Worm (Caenorhabditis elegans): ENCODE data around the gene gck-1.
A peak's percentile ranks its signal among the peaks of the same experiment; 100 is the strongest.

Gene gck-1

DNA sequence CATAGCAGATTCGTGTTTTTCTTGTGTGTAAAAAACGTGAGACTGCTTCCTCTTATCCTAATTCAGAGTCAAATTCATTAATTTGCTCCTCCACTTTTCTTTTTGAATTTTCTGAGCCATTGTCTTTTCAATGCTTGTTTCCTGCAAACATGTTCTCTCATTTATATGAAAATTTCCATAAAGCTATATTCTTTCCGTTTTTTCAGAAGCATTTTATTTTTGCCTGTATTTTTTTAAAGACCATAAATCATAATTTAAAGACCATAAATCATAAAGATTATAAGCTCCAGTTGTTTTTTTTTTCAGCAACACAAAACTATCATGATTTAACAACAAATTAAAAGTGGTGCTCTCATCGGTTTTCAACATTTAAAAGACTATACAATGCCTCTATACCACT lies 40.7 kb upstream of the gck-1 start, which contains the start of gene frpr-11:
frpr-11 (plus strand) TSS at position 301 of the 400 bp plus-strand sequence.
- TF ChIP-seq gmeb-2 (tag; optimal IDR thresholded peaks at IDR 0.05) (no peak), ceh-45 (GFP tag; IDR thresholded peaks at IDR 0.05) (no peak)

DNA sequence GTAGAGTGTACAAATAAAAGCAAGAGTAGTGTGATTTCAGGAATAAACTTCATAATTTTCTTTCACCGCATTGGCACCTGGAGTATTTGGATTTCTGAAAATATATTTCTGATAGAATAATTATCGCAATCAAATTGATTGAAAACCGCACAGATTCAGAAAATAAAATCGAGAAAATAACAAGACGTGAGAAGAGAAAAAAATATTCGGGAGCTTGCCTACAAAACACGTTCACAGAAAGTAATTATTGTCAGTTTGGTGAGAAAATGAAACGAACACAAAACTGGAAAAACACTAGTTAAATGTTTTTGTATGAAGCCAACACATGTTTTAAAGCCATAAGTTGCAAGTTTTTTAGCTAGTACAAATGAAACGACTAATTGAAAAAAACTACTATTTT lies 33.7 kb upstream of the gck-1 start, which contains the start of gene mod-1:
mod-1 (minus strand) TSS at position 101 of the 400 bp plus-strand sequence.
- TF ChIP-seq unc-86 (tag; optimal IDR thresholded peaks at IDR 0.05) (no peak), nhr-11 (tag; optimal IDR thresholded peaks at IDR 0.05) (no peak)

DNA sequence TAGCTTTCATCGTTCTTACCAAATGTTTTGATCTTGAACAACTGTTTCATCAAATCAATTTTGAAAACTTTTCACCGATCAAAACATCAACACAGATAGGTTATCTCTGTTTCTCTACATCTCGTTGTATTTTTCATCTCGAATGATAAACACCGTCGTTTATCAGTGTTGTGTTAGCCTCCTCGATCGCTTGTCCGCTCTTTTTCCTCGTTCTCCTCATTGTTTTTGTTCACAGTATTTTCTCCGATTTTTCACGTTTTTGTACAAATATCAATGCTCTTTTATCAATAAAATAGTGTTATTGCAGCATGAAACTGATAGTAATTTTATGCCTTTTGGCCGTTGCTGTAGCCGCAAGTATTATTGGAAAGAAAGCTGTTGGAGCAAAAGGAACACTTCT lies 24.8 kb upstream of the gck-1 start, which contains the start of gene ttr-47:
ttr-47 (plus strand) TSS at position 308 of the 400 bp plus-strand sequence.
- TF ChIP-seq ceh-2 (tag; optimal IDR thresholded peaks at IDR 0.05): no peak
- TF ChIP-seq elt-2 (tag; optimal IDR thresholded peaks at IDR 0.05): peak; percentile 47
- peak; percentile 33 for TF ChIP-seq unc-55 (GFP tag; optimal IDR thresholded peaks at IDR 0.05)

- TF ChIP-seq lim-6 (tag; optimal IDR thresholded peaks at IDR 0.05): no peak
Measured at ce11 chrV:8927715-8928114, 19.9 kb upstream of the gck-1 start.

DNA sequence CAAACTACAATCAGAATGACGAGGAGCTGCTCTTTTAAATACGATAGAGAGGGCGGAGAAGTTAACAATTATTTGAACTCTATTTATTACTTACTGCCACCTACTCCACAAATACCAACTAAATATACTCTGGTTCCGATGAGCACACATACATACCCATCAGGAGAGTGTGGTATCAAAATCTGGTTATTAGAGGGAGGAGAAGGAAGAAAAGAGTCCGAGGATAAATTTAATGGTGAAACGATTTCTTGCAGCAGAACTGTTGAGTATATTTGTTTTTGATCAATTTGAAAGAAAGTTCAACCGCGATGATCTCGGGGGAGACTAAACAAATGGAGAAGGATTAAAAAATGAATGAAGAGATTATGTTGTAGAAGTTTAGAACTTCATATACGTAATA lies 18.6 kb upstream of the gck-1 start, which contains the start of gene H14N18.4:
H14N18.4 (minus strand) TSS at position 12 of the 400 bp plus-strand sequence.
- no peak for TF ChIP-seq ceh-2 (tag; optimal IDR thresholded peaks at IDR 0.05)

- TF ChIP-seq ceh-34 (tag; optimal IDR thresholded peaks at IDR 0.05) (no peak), lin-11 (tag; optimal IDR thresholded peaks at IDR 0.05) (no peak), fax-1 (tag; optimal IDR thresholded peaks at IDR 0.05) (no peak), pros-1 (tag; optimal IDR thresholded peaks at IDR 0.05) (no peak), ceh-14 (tag; optimal IDR thresholded peaks at IDR 0.05) (no peak), ztf-16 (tag; optimal IDR thresholded peaks at IDR 0.05) (no peak), pha-2 (tag; optimal IDR thresholded peaks at IDR 0.05) (no peak), K09A11.1 (tag; optimal IDR thresholded peaks at IDR 0.05; ENCODE audit: insufficient read depth) (no peak), Y22D7AL.16 (tag; optimal IDR thresholded peaks at IDR 0.05) (no peak), K02D7.2 (tag; optimal IDR thresholded peaks at IDR 0.05) (no peak), hlh-13 (GFP tag; optimal IDR thresholded peaks at IDR 0.05) (no peak), nhr-11 (tag; optimal IDR thresholded peaks at IDR 0.05) (no peak), ceh-30 (tag; optimal IDR thresholded peaks at IDR 0.05) (no peak), fkh-6 (tag; optimal IDR thresholded peaks at IDR 0.05) (no peak), C38D4.7 (GFP tag; optimal IDR thresholded peaks at IDR 0.05) (no peak), pax-1 (tag; optimal IDR thresholded peaks at IDR 0.05) (no peak), ceh-18 (tag; optimal IDR thresholded peaks at IDR 0.05) (no peak), mec-3 (tag; optimal IDR thresholded peaks at IDR 0.05; ENCODE audit: borderline replicate concordance) (no peak), tbx-2 (tag; optimal IDR thresholded peaks at IDR 0.05) (no peak)
Measured at ce11 chrV:8932318-8932717, 15.3 kb upstream of the gck-1 start, which contains the start of gene H14N18.2. Gene H14N18.2 (plus strand): TSS chrV:8932618.

ce11 chrV:8934264-8934663 lies 13.3 kb upstream of the gck-1 start:
- TF ChIP-seq eyg-1 (tag; optimal IDR thresholded peaks at IDR 0.05) (no peak), ceh-31 (tag; optimal IDR thresholded peaks at IDR 0.05) (no peak), gmeb-2 (tag; optimal IDR thresholded peaks at IDR 0.05) (no peak), elt-4 (tag; optimal IDR thresholded peaks at IDR 0.05) (no peak), pag-3 (tag; optimal IDR thresholded peaks at IDR 0.05; ENCODE audit: borderline replicate concordance) (no peak), F13H6.1 (tag; optimal IDR thresholded peaks at IDR 0.05) (no peak), pat-9 (tag; optimal IDR thresholded peaks at IDR 0.05) (no peak), ahr-1 (tag; optimal IDR thresholded peaks at IDR 0.05) (no peak), ceh-19 (GFP tag; optimal IDR thresholded peaks at IDR 0.05) (no peak), lim-6 (tag; optimal IDR thresholded peaks at IDR 0.05) (no peak), elt-2 (tag; optimal IDR thresholded peaks at IDR 0.05) (no peak), ceh-9 (tag; optimal IDR thresholded peaks at IDR 0.05) (no peak), ceh-45 (GFP tag; IDR thresholded peaks at IDR 0.05) (no peak)

All from whole organism, late embryonic.